Fruit fly (Drosophila melanogaster): ENCODE results near the gene Timp.

The Timp gene

DNA sequence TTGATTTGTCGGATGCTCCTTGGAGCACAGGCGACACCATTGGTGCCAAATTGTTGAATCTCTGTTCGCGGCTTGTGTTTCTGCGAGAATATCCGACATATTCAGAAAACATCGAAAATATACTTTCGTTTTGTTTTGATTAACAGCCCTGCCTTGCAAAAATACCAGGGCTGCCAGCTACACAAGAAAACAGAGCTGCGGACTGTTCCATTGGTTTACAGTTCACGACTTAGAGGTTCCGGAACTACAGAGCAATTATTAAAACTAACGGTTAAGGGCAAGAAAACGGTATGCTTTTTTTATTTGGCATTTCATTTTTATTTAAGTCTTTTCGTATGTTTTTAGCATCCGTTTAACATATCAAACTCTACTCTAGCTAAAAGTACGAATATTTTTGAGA is 51.6 kb downstream of the Timp start, which contains the start of gene CG6254 (continued):
- TF ChIP-seq luna (GFP tag; optimal IDR thresholded peaks at IDR 0.05) (no peak), CG34224 (GFP tag; IDR thresholded peaks at IDR 0.05; ENCODE audit: partially characterized antibody) (peak; percentile 16; the same call in 1 of the 3 replicates), ems (GFP tag; optimal IDR thresholded peaks at IDR 0.05) (peak; percentile 6), CG14014 (GFP tag; IDR thresholded peaks at IDR 0.05) (peak; percentile 64; the same call in 1 of the 2 replicates), dpn (GFP tag; optimal IDR thresholded peaks at IDR 0.05) (peak in 1 of 2 experiments; percentile 47), CG1529 (GFP tag; optimal IDR thresholded peaks at IDR 0.05) (no peak), ci (GFP tag; IDR thresholded peaks at IDR 0.05) (0 out of 3 replicates have a peak, but pooled peaks have one; percentile 47), CG2120 (GFP tag; optimal IDR thresholded peaks at IDR 0.05) (peak; percentile 73), org-1 (GFP tag; optimal IDR thresholded peaks at IDR 0.05) (no peak), Oli (tag; optimal IDR thresholded peaks at IDR 0.05) (no peak), sug (tag; optimal IDR thresholded peaks at IDR 0.05) (no peak), seq (GFP tag; IDR thresholded peaks at IDR 0.05) (0 out of 2 replicates have a peak, but pooled peaks have one; percentile 26), E2f1 (GFP tag; IDR thresholded peaks at IDR 0.05) (no peak), lmd (GFP tag; IDR thresholded peaks at IDR 0.05) (no peak), Kr (GFP tag; optimal IDR thresholded peaks at IDR 0.05) (no peak), CG31388 (GFP tag; optimal IDR thresholded peaks at IDR 0.05) (no peak), CG18764 (GFP tag; optimal IDR thresholded peaks at IDR 0.05) (peak; percentile 6), Dfd (GFP tag; optimal IDR thresholded peaks at IDR 0.05) (no peak), chn (GFP tag; optimal IDR thresholded peaks at IDR 0.05) (no peak), NC2β (GFP tag; optimal IDR thresholded peaks at IDR 0.05) (no peak), CG10267 (tag; optimal IDR thresholded peaks at IDR 0.05) (peak; percentile 32), D19B (GFP tag; optimal IDR thresholded peaks at IDR 0.05) (no peak), Fer1 (GFP tag; optimal IDR thresholded peaks at IDR 0.05) (no peak), h (optimal IDR thresholded peaks at IDR 0.05) (no peak), gfzf (GFP tag; optimal IDR thresholded peaks at IDR 0.05) (peak; percentile 28), sc (optimal IDR thresholded peaks at IDR 0.05) (no peak), sc (GFP tag; optimal IDR thresholded peaks at IDR 0.05) (no peak), CG4424 (GFP tag; optimal IDR thresholded peaks at IDR 0.05) (no peak), CG14050 (GFP tag; IDR thresholded peaks at IDR 0.05) (no peak; the same call in 2 of the 3 replicates), zf30C (GFP tag; optimal IDR thresholded peaks at IDR 0.05) (no peak), CG11723 (GFP tag; optimal IDR thresholded peaks at IDR 0.05) (no peak), CG16863 (GFP tag; optimal IDR thresholded peaks at IDR 0.05) (no peak), CG16779 (GFP tag; IDR thresholded peaks at IDR 0.05) (no peak), CG6272 (GFP tag; IDR thresholded peaks at IDR 0.05) (no peak), Ada2b (GFP tag; IDR thresholded peaks at IDR 0.05) (0 out of 2 replicates have a peak, but pooled peaks have one; percentile 8), sens-2 (GFP tag; IDR thresholded peaks at IDR 0.05) (0 out of 2 replicates have a peak, but pooled peaks have one; percentile 14), ken (GFP tag; IDR thresholded peaks at IDR 0.05) (peak; percentile 40; the same call in 1 of the 3 replicates), fu2 (GFP tag; optimal IDR thresholded peaks at IDR 0.05) (peak; percentile 12), CG13287 (GFP tag; IDR thresholded peaks at IDR 0.05; ENCODE audit: partially characterized antibody) (peak; percentile 68), BEAF-32 (GFP tag; optimal IDR thresholded peaks at IDR 0.05) (peak; percentile 27), phol (tag; optimal IDR thresholded peaks at IDR 0.05) (peak; percentile 44), hkb (optimal IDR thresholded peaks at IDR 0.05) (no peak), hkb (GFP tag; IDR thresholded peaks at IDR 0.05) (no peak), CHES-1-like (GFP tag; optimal IDR thresholded peaks at IDR 0.05) (peak; percentile 67), CG14965 (GFP tag; optimal IDR thresholded peaks at IDR 0.05; ENCODE audit: borderline replicate concordance) (no peak), CG7987 (GFP tag; optimal IDR thresholded peaks at IDR 0.05) (no peak), Blimp-1 (GFP tag; optimal IDR thresholded peaks at IDR 0.05) (peak; percentile 61), CG11398 (GFP tag; optimal IDR thresholded peaks at IDR 0.05) (no peak), cato (GFP tag; optimal IDR thresholded peaks at IDR 0.05; ENCODE audit: borderline replicate concordance) (no peak), CG6854 (GFP tag; optimal IDR thresholded peaks at IDR 0.05) (no peak), CG9876 (GFP tag; optimal IDR thresholded peaks at IDR 0.05) (peak; percentile 16), CG17829 (tag; optimal IDR thresholded peaks at IDR 0.05) (peak; percentile 46)
